Worm (Caenorhabditis elegans): ENCODE data around the gene vit-5.

Gene vit-5

DNA sequence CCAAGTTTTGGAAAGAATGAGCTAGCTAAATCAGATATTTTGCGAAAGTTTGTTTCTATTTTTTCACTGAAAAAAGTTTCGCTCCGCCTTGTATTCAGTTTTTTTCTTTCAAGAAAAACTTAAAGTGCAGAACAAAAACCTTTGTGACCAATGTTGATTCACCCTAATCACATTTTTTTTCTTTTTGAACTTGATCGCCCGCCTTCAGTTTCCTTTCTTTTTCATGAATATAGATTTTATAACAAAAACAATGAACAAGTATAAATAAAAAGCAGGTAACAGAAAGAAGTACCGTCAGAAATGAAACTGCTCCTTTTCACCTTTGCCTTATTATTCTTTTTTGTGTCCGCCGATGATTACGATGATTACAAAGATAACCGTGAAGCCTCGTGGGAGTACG, 40.3 kb downstream of the vit-5 start, which contains the start of gene ZK813.2:
ZK813.2 (plus strand) TSS at position 301 of the 400 bp plus-strand sequence.
- TF ChIP-seq unc-39 (tag; optimal IDR thresholded peaks at IDR 0.05) (no peak), unc-62 (GFP tag; optimal IDR thresholded peaks at IDR 0.05) (no peak), mml-1 (tag; optimal IDR thresholded peaks at IDR 0.05) (no peak), pha-4 (tag; optimal IDR thresholded peaks at IDR 0.05) (no peak), ceh-28 (tag; optimal IDR thresholded peaks at IDR 0.05) (no peak), nhr-28 (tag; optimal IDR thresholded peaks at IDR 0.05) (no peak), nhr-25 (tag; optimal IDR thresholded peaks at IDR 0.05) (no peak), nhr-12 (tag; optimal IDR thresholded peaks at IDR 0.05) (no peak), sea-2 (GFP tag; optimal IDR thresholded peaks at IDR 0.05) (no peak), ceh-82 (tag; optimal IDR thresholded peaks at IDR 0.05) (no peak), zag-1 (tag; optimal IDR thresholded peaks at IDR 0.05) (no peak), nhr-77 (tag; optimal IDR thresholded peaks at IDR 0.05) (no peak)

DNA sequence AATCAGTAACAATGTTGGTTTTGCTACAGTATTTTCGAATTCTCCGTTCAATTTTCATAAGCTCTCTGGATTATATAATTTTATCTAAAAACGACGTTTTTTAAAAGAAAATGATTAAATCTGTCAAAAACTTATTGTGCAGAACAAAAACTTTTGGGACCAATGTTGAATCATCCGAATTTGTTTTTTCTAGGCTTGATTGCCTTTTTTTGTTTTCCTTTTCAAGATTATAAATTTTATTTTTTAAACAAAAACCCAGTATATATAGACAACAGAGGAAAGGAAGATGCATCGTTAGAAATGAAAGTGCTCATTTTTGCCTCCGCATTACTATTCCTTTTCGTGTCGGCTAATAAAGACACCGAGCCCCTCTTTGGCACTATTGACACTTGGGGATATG, 41.2 kb downstream of the vit-5 start, which contains the start of gene ZK813.7:
ZK813.7 (plus strand) TSS at position 301 of the 400 bp plus-strand sequence.
- TF ChIP-seq ceh-28 (tag; optimal IDR thresholded peaks at IDR 0.05) (no peak), nhr-28 (tag; optimal IDR thresholded peaks at IDR 0.05) (no peak), ZK546.5 (tag; optimal IDR thresholded peaks at IDR 0.05) (no peak), mdl-1 (tag; optimal IDR thresholded peaks at IDR 0.05) (no peak), daf-12 (tag; optimal IDR thresholded peaks at IDR 0.05) (no peak), lsy-12 (tag; optimal IDR thresholded peaks at IDR 0.05) (no peak), egl-27 (tag; optimal IDR thresholded peaks at IDR 0.05) (no peak), nhr-77 (tag; optimal IDR thresholded peaks at IDR 0.05) (no peak), ama-1 (optimal IDR thresholded peaks at IDR 0.05) (no peak), ceh-82 (tag; optimal IDR thresholded peaks at IDR 0.05) (no peak), nfya-1 (tag; optimal IDR thresholded peaks at IDR 0.05; ENCODE audit: insufficient read depth) (no peak), ztf-11 (tag; optimal IDR thresholded peaks at IDR 0.05) (no peak), unc-62 (GFP tag; optimal IDR thresholded peaks at IDR 0.05) (no peak), nhr-237 (tag; optimal IDR thresholded peaks at IDR 0.05) (no peak), nhr-25 (tag; optimal IDR thresholded peaks at IDR 0.05) (no peak), snpc-4 (tag; optimal IDR thresholded peaks at IDR 0.05) (no peak), R02D3.7 (tag; optimal IDR thresholded peaks at IDR 0.05) (no peak), zag-1 (tag; optimal IDR thresholded peaks at IDR 0.05) (no peak)

- TF ChIP-seq daf-12 (tag; optimal IDR thresholded peaks at IDR 0.05) (no peak), R02D3.7 (tag; optimal IDR thresholded peaks at IDR 0.05) (no peak), fkh-2 (tag; optimal IDR thresholded peaks at IDR 0.05) (no peak), nhr-76 (tag; optimal IDR thresholded peaks at IDR 0.05) (no peak), fos-1 (tag; optimal IDR thresholded peaks at IDR 0.05) (no peak), egl-5 (tag; optimal IDR thresholded peaks at IDR 0.05) (no peak), ztf-11 (tag; optimal IDR thresholded peaks at IDR 0.05) (no peak), egl-27 (tag; optimal IDR thresholded peaks at IDR 0.05) (no peak), elt-1 (tag; optimal IDR thresholded peaks at IDR 0.05) (no peak)
These were observed 42.7 kb downstream of the vit-5 start, which contains the start of gene ZK813.1 for ce11 chrX:3446011-3446410. Gene ZK813.1, plus strand, starts transcription at chrX:3446311.

ce11 chrX:3451122-3451521, 47.9 kb downstream of the vit-5 start, which contains the start of gene ZK813.5:
Gene ZK813.5, minus strand, starts transcription at chrX:3451222.
- TF ChIP-seq eor-1 (tag; optimal IDR thresholded peaks at IDR 0.05): no peak
- TF ChIP-seq pqm-1 (tag; optimal IDR thresholded peaks at IDR 0.05): no peak
- TF ChIP-seq ceh-9 (tag; optimal IDR thresholded peaks at IDR 0.05): no peak
- no peak for TF ChIP-seq jun-1 (tag; optimal IDR thresholded peaks at IDR 0.05)
- no peak for TF ChIP-seq nhr-23 (tag; optimal IDR thresholded peaks at IDR 0.05)
- TF ChIP-seq hmg-11 (tag; optimal IDR thresholded peaks at IDR 0.05): no peak
- no peak for TF ChIP-seq fkh-10 (GFP tag; optimal IDR thresholded peaks at IDR 0.05)
- no peak for TF ChIP-seq skn-1 (tag; optimal IDR thresholded peaks at IDR 0.05)
- no peak for TF ChIP-seq ceh-82 (tag; optimal IDR thresholded peaks at IDR 0.05)
- no peak for TF ChIP-seq nhr-76 (tag; optimal IDR thresholded peaks at IDR 0.05)
- TF ChIP-seq elt-3 (tag; optimal IDR thresholded peaks at IDR 0.05): no peak
- TF ChIP-seq sea-2 (GFP tag; optimal IDR thresholded peaks at IDR 0.05): no peak

All from whole organism, L3 larva.